Worm (Caenorhabditis elegans): ENCODE data around the gene Y62F5A.9.

ce11 chrII:11542958-11543357 lies 4.3 kb upstream of the Y62F5A.9 start:
- TF ChIP-seq ama-1 (optimal IDR thresholded peaks at IDR 0.05), result no peak
- TF ChIP-seq lin-39 (tag; optimal IDR thresholded peaks at IDR 0.05), result no peak
- TF ChIP-seq madf-9 (GFP tag; conservative IDR thresholded peaks at IDR 0.05), result no peak
- no peak for TF ChIP-seq zip-11 (GFP tag; IDR thresholded peaks at IDR 0.05)
- TF ChIP-seq egl-27 (tag; optimal IDR thresholded peaks at IDR 0.05), result no peak
- TF ChIP-seq ceh-82 (tag; optimal IDR thresholded peaks at IDR 0.05), result no peak
- no peak for TF ChIP-seq ces-1 (GFP tag; optimal IDR thresholded peaks at IDR 0.05)
- TF ChIP-seq tag-97 (GFP tag; IDR thresholded peaks at IDR 0.05), result no peak
- no peak for TF ChIP-seq nhr-11 (tag; optimal IDR thresholded peaks at IDR 0.05)

Measured in whole organism, L4 larva.